Fruit fly (Drosophila melanogaster): ENCODE measurements around the gene Ythdc1.

Gene Ythdc1

DNA sequence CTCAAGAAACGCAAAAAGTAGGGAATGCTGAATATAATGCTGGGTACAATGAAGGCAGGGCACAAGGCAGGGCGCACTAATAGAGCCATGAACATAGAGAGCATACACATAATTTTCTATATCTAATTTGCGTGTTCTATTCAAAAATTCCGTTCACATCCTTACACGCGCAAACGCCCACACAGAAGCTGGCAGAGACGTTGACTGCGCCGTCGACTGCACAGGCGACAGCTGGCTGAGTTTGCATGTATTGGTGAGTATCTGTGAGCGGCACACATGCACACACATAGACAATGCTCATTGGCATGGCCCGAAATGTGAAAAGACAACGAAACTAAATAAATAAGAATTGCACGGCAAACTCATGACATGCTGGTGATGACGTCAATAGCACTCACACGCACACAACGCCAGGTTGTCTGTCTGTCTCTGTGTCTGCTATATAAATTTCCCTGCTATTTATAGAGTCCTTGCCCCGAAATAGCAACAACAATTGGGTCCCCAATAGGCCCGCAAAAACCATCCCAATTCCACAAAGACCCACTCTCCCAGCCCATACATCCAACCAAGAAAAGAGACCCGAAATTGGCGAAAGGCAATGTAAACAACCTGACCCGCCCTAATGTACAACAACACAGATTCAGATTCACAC lies 37.1 kb upstream of the Ythdc1 start:
- TF ChIP-seq ttk (optimal IDR thresholded peaks at IDR 0.05) (no peak), psq (optimal IDR thresholded peaks at IDR 0.05) (no peak), Myc (optimal IDR thresholded peaks at IDR 0.05) (no peak), Sin3A (optimal IDR thresholded peaks at IDR 0.05) (no peak), h (optimal IDR thresholded peaks at IDR 0.05) (no peak), insv (optimal IDR thresholded peaks at IDR 0.05) (no peak)

DNA sequence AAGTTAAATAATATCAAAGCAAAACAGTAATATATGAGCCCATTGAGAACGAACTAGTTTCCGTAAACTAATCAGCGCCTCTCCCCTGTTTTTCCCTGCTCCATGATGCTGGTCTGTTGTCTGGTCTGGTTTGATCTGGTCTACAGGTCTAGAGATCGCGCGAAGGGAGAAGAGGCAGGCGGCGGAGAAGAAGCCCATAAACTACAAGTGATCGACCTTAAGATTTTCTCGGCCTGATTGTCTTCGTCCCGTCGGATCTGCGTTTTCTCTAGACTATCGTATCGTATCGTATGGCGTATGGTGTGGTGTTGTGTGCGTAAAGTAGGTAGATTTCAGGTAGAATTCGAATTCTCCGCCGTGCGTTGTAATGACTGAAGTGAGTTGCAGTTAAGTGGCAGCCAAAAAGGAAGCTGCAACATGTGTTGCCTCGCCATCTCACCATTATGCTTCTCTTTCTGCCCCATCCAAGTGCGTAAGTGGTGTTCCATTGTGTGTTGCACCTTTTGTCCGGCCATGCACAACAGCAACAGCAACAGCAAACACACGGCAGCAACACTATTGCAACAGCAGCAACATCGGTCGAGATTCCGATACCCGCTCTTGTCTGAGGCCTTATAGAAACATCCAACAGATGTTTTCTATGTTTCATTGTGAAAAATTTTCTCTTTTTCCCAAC lies 35.8 kb upstream of the Ythdc1 start:
- TF ChIP-seq h (optimal IDR thresholded peaks at IDR 0.05) (no peak), insv (optimal IDR thresholded peaks at IDR 0.05) (no peak), psq (optimal IDR thresholded peaks at IDR 0.05) (no peak), ttk (optimal IDR thresholded peaks at IDR 0.05) (no peak), Sin3A (optimal IDR thresholded peaks at IDR 0.05) (no peak), Myc (optimal IDR thresholded peaks at IDR 0.05) (no peak)

DNA sequence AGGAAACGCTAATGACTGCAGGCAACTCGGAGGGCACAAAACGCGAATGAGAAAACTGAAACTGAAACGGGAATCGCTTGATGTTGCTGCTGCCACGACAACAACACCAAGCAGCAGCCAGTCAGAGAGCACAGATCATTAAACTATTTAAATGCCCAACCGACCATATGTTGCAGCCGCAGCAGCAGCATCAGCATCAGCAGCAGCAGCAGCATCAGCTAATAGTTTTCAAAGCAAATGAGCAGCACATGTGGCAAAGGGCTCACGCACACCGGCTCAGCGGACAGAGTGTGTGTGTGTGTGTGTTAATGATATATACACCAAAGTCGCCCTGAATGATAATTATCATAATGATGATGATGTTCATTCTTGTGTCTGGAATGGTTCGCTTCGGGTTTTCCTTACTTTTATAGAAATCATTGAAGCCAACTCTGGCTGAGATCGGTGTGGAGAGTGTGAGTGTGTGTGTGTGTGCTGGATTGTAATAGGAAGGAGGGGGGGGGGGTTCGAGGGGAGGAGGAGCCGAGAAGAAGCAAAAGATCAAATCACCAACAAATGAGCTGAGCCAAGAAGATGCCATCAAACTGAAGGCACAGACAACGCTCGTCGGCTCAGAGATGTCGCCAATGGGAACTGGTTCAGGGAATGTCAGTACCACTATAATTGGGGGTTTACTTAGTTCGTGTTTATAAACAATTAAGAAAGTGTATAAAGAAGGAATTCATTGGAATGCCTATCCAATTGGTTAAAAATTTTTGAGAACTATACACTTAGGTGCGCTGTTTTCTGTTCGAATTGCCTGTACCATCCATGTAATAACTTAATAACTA lies 35.0 kb upstream of the Ythdc1 start:
- TF ChIP-seq h (optimal IDR thresholded peaks at IDR 0.05) (no peak), Sin3A (optimal IDR thresholded peaks at IDR 0.05) (no peak), Myc (optimal IDR thresholded peaks at IDR 0.05) (no peak), psq (optimal IDR thresholded peaks at IDR 0.05) (no peak), insv (optimal IDR thresholded peaks at IDR 0.05) (no peak), ttk (optimal IDR thresholded peaks at IDR 0.05) (no peak)

DNA sequence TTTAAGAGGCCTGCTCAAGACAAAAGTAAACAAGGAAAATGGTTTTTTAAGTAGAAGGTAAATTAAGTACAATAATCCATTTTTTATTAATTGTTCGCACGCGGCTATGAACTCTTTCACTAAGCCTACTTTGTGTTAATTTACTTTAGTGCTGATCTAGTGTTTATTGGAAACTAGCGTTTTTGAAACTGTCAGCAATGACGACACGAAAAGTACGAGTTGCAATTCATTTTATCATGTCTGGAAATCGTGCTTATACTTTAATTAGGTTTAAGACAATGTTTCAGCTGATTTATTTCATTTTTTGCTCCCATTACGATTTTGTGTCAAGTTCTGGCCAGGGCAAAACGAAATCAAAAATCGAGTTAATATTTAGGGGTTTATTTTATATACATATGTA lies 34.3 kb upstream of the Ythdc1 start:
- TF ChIP-seq insv (optimal IDR thresholded peaks at IDR 0.05) (no peak), ttk (optimal IDR thresholded peaks at IDR 0.05) (no peak), Myc (optimal IDR thresholded peaks at IDR 0.05) (no peak), Sin3A (optimal IDR thresholded peaks at IDR 0.05) (no peak), psq (optimal IDR thresholded peaks at IDR 0.05) (no peak), h (optimal IDR thresholded peaks at IDR 0.05) (no peak)

DNA sequence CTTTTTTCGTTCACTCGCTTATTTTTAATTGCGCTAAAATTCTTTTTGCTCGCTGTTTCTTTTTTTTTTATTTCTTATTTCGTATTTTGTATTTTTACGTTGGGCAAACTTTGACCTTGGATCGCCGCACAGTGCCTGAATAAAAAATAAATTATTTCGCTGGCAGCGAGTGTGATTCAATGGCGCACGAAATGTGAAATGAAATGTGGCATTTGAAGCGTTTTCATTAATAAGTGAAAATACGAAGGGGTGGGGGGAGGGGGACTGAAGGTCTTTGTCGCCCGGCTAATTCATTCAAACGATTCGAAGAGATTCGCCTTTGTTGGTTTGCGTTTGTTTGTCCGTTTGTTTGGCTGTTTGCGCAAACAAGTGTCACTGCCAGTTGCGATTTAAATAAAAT lies 33.5 kb upstream of the Ythdc1 start:
- TF ChIP-seq h (optimal IDR thresholded peaks at IDR 0.05) = no peak
- no peak for TF ChIP-seq psq (optimal IDR thresholded peaks at IDR 0.05)
- TF ChIP-seq insv (optimal IDR thresholded peaks at IDR 0.05) = no peak
- no peak for TF ChIP-seq ttk (optimal IDR thresholded peaks at IDR 0.05)
- no peak for TF ChIP-seq Sin3A (optimal IDR thresholded peaks at IDR 0.05)
- TF ChIP-seq Myc (optimal IDR thresholded peaks at IDR 0.05) = no peak

DNA sequence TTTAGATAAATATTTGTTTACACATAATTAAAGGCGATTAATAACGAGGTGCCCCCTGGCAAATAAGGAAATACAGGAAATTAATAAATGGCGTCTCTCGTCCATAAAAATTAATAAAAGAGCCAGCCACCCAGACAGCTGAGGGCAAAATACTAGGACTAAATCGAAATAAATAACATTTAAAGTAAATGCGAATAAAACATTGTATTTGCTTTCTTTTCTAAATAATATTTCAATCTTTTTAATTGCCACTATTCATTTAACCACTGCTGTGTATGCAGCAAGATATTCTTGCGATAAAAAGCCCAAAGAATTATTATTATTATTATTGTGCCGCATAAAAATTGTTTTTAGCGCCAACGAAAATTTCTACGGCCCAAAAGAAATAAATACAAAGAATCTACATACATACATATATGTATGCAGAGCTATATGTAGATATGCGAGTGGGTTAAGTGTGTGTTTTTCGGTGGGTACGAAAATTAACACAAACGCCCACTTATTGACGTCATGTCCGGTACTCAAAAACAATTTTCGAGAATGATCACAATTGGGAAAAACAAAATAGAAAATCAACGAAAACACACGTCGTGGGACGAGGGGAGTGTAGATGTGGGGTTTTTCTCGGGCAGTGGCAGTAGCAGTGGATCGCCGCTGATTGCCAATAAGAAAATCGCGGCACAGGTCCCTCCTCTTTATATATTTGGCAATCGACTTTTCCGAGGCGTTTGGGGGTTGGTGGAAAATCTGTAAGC lies 32.5 kb upstream of the Ythdc1 start:
- TF ChIP-seq psq (optimal IDR thresholded peaks at IDR 0.05) = no peak

DNA sequence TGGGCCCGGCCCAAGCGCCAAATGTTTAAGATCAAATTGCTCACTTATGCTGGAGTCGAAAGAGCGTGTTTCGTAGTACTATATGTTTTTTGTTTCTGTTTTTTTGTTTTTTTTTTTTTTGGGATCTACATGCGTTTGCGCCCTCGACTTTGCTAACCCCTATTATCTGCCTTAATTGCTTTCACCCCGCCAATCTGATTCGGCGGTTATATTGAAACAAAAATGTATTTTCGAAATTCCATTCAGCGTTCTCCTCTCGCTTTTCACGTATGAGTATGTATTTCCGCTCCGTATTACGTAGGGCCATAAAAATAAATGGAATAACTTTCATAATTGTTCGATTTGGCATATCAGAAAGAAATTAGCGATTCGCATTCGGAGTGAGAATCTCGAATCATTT lies 31.6 kb upstream of the Ythdc1 start:
- TF ChIP-seq insv (optimal IDR thresholded peaks at IDR 0.05) = no peak
- TF ChIP-seq h (optimal IDR thresholded peaks at IDR 0.05) = no peak
- TF ChIP-seq Myc (optimal IDR thresholded peaks at IDR 0.05) = no peak
- no peak for TF ChIP-seq psq (optimal IDR thresholded peaks at IDR 0.05)
- no peak for TF ChIP-seq Sin3A (optimal IDR thresholded peaks at IDR 0.05)
- no peak for TF ChIP-seq ttk (optimal IDR thresholded peaks at IDR 0.05)

DNA sequence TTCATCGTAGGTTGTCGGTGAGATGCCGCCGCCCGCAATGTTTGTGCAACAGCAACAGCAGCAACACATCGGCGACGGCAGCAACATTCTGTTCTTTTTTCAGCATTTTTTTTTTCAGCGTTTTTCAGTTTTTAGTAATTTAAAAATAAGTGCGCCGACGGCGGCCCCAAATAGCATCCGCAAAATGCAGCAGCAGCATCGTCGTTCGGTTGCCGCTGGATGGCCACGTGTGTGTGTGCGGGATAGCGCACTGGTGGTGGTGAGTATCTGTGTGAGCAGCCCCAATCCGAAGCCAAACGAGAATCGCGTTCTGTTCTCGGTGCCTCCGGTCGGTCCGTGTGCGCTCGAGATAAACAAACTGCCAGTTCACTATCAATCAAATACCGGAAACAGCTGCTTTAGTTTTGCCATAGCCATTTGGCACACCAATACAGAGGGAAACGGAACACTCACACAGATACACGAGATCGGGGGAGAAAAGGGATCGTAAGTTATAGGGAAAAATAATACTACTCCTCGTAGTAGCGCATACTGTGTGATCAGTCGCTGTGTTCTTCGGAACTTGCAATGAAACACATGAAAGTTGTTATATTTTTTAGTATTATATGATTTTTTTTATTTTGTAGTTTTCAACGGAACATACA lies 26.7 kb upstream of the Ythdc1 start:
- no peak for TF ChIP-seq insv (optimal IDR thresholded peaks at IDR 0.05)
- no peak for TF ChIP-seq h (optimal IDR thresholded peaks at IDR 0.05)
- TF ChIP-seq ttk (optimal IDR thresholded peaks at IDR 0.05) = no peak
- TF ChIP-seq Sin3A (optimal IDR thresholded peaks at IDR 0.05) = no peak
- TF ChIP-seq psq (optimal IDR thresholded peaks at IDR 0.05) = no peak
- no peak for TF ChIP-seq Myc (optimal IDR thresholded peaks at IDR 0.05)

DNA sequence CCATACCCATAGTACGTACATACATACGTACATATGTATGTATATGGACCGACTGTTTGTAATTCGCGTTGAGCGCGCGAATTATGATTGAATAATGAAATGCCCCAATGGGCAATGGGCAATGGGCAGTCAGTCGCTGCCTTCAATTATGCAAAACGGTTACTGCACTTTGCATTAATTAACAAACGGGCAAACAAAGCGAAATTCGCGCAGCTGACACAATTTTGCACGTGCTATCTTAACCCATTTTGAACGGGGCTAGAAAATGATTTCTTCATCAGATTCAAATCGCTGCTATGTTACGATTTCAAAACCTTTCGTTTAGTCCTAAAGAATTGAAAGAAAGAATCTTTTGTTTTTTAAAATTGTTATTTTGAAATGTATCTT lies 25.9 kb upstream of the Ythdc1 start:
- no peak for TF ChIP-seq Sin3A (optimal IDR thresholded peaks at IDR 0.05)
- no peak for TF ChIP-seq insv (optimal IDR thresholded peaks at IDR 0.05)
- TF ChIP-seq psq (optimal IDR thresholded peaks at IDR 0.05) = no peak
- no peak for TF ChIP-seq ttk (optimal IDR thresholded peaks at IDR 0.05)
- no peak for TF ChIP-seq h (optimal IDR thresholded peaks at IDR 0.05)
- no peak for TF ChIP-seq Myc (optimal IDR thresholded peaks at IDR 0.05)

DNA sequence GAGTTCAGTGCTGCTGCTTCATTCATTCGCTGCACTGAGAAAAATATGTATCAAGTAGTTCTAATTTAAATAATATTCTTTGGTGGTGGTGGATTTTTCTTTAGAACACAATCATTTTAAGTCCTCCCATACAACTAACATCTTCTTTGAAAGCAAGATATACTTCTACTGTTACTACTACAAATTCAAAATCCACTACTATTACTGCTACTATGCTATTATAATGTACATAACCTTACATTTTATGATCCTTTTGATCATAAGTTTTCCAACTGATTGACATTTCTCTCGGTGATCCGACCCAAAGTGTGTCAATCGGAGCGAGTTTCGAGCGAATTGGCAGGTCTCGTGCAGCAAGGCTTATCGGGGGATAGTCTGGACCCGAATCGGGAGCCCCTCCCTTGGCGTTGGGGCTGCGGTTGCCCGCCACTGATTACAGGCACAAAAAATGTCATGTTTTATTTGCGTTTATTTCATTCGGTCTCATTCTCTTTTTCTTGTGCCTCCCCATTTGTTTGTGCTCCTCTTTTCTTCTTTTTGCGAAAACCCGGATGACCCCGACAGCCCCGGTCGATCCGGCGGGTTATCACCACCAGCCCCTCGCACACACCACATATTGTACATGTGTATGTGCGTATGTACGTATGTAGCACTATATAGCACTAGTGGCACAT lies 25.4 kb upstream of the Ythdc1 start:
- TF ChIP-seq Myc (optimal IDR thresholded peaks at IDR 0.05) (no peak), ttk (optimal IDR thresholded peaks at IDR 0.05) (no peak), insv (optimal IDR thresholded peaks at IDR 0.05) (no peak), psq (optimal IDR thresholded peaks at IDR 0.05) (no peak), h (optimal IDR thresholded peaks at IDR 0.05) (no peak), Sin3A (optimal IDR thresholded peaks at IDR 0.05) (no peak)

DNA sequence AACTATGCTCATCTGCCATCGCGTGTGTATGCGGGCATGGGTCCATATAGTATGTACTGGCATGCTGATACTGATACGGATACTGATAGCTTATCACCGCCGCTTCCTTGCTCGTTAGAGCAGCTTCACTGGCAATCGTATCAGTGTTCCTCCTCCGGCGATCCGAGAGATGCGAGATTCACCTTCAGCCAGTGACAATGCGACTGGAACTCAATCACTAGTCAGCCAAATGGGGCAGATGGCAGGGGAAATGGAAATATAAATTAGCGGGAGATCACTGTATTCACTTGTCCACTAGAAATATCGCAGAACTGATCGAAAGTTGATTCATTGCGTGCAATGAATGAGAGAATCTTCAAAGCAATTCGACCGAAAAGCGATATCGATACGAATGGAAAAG lies 24.5 kb upstream of the Ythdc1 start:
- TF ChIP-seq Myc (optimal IDR thresholded peaks at IDR 0.05) = no peak
- no peak for TF ChIP-seq psq (optimal IDR thresholded peaks at IDR 0.05)
- TF ChIP-seq h (optimal IDR thresholded peaks at IDR 0.05) = no peak
- no peak for TF ChIP-seq Sin3A (optimal IDR thresholded peaks at IDR 0.05)
- no peak for TF ChIP-seq ttk (optimal IDR thresholded peaks at IDR 0.05)
- TF ChIP-seq insv (optimal IDR thresholded peaks at IDR 0.05) = no peak

Data from Kc167 (cell line).